Fruit fly (Drosophila melanogaster) whole organism, pupa: ENCODE measurements around the gene CG42300.

ENCODE experiments used
- CG14655 ChIP-seq: fragments of 200-800 bp; sonication (Bioruptor generic); optimal IDR thresholded peaks from 3 replicates; lab custom pipeline; 2017; ENCODE audit warnings: mild to moderate bottlenecking, missing biosample characterization, missing genetic modification reagents, missing genetic modification characterization
- CG9948 ChIP-seq: fragments of 200-800 bp; sonication (Bioruptor generic); optimal IDR thresholded peaks from 2 replicates; lab custom pipeline; 2018; ENCODE audit warnings: missing biosample characterization, mild to moderate bottlenecking, missing genetic modification characterization, moderate library complexity
- EcR ChIP-seq: fragments of 200-800 bp; sonication (Bioruptor generic); optimal IDR thresholded peaks from 3 replicates; lab custom pipeline; 2019; ENCODE audit warnings: missing biosample characterization, missing genetic modification characterization, mild to moderate bottlenecking, moderate library complexity, missing genetic modification reagents
- Pif1A ChIP-seq: fragments of 200-800 bp; sonication (Bioruptor generic); optimal IDR thresholded peaks from 3 replicates; lab custom pipeline; 2016; ENCODE audit warnings: missing biosample characterization, missing genetic modification characterization

DNA sequence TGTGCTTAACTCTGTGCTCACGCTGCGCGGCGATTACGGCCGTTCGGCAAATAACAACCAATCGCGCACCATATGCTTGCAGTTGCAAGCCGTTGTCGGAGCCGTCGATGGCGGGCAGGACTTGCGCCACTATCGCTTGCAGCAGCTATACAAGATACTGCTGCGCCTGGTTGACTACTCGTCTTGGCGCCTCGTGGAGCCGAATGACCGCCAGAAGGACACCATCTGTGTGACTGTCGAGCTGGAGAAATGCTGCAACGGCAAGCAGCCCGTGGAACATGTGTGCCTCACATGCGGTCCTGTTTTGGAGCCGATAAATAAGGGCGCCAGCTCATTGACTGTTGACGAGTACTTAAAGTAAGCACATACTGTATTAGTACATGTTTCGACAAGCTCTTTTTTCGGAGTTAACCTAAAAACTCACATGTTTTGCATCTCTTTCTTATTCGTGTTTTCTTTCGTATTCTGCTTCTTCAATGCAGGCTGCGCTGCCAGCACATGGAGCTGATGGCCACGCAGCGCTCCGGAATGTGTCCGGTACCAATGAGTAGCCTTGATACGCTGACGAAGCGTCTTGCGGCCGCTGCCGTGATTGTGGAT, 28.1 kb upstream of the CG42300 start:
- TF ChIP-seq Pif1A (GFP tag; lab: Kevin White, UChicago) (no peak), CG14655 (GFP tag; lab: Kevin White, UChicago) (no peak), CG9948 (tag; lab: Kevin White, UChicago) (no peak), EcR (no peak)
